Worm (Caenorhabditis elegans) whole organism, L3 larva: ENCODE measurements around the gene C46F9.6.

ENCODE experiments used
- R02D3.7 ChIP-seq: fragments of 150-350 bp; optimal IDR thresholded peaks from 2 replicates; lab custom pipeline; 2014; ENCODE audit warnings: missing biosample characterization, missing genetic modification characterization
- ZK546.5 ChIP-seq: sonication (generic microtip); optimal IDR thresholded peaks from 2 replicates; lab custom pipeline; 2017; ENCODE audit warnings: missing biosample characterization, missing genetic modification characterization
- daf-12 ChIP-seq: fragments of 150-350 bp; optimal IDR thresholded peaks from 2 replicates; lab custom pipeline; 2014; ENCODE audit warnings: missing biosample characterization, missing genetic modification reagents, missing genetic modification characterization
- egl-27 ChIP-seq: sonication (generic microtip); optimal IDR thresholded peaks from 4 replicates; lab custom pipeline; 2017; ENCODE audit warnings: missing biosample characterization, missing genetic modification reagents, missing genetic modification characterization
- elt-1 ChIP-seq: fragments of 150-350 bp; optimal IDR thresholded peaks from 2 replicates; lab custom pipeline; 2014; ENCODE audit warnings: missing biosample characterization, missing genetic modification characterization
- elt-2 ChIP-seq: sonication (generic microtip); optimal IDR thresholded peaks from 2 replicates; lab custom pipeline; 2016; ENCODE audit warnings: missing genetic modification reagents, mild to moderate bottlenecking, missing genetic modification characterization, missing compliant biosample characterization
- elt-3 ChIP-seq, 3 experiments: fragments of 150-350 bp in 1 of 3; sonication (generic microtip) in 2 of 3; optimal IDR thresholded peaks; 2 replicates in 2 of 3; 4 replicates in 1 of 3; lab custom pipeline; 2014 to 2017; ENCODE audit warnings: missing biosample characterization in 3 of 3, missing genetic modification characterization in 3 of 3
- eor-1 ChIP-seq, 2 experiments: fragments of 150-350 bp; optimal IDR thresholded peaks; 2 replicates each; lab custom pipeline; 2014 to 2018; ENCODE audit warnings: missing biosample characterization in 2 of 2, missing genetic modification characterization in 2 of 2
- fkh-10 ChIP-seq: sonication (generic microtip); optimal IDR thresholded peaks from 2 replicates; lab custom pipeline; 2017; ENCODE audit warnings: missing biosample characterization, missing genetic modification reagents, missing genetic modification characterization
- fos-1 ChIP-seq: fragments of 150-350 bp; optimal IDR thresholded peaks from 2 replicates; lab custom pipeline; 2014; ENCODE audit warnings: missing biosample characterization, missing genetic modification characterization
- hmg-11 ChIP-seq: sonication (generic microtip); optimal IDR thresholded peaks from 2 replicates; lab custom pipeline; 2016; ENCODE audit warnings: missing genetic modification characterization, missing compliant biosample characterization
- jun-1 ChIP-seq: fragments of 150-350 bp; optimal IDR thresholded peaks from 2 replicates; lab custom pipeline; 2014; ENCODE audit warnings: missing biosample characterization, missing genetic modification reagents, missing genetic modification characterization
- lin-15B ChIP-seq: fragments of 150-350 bp; optimal IDR thresholded peaks from 2 replicates; lab custom pipeline; 2014; ENCODE audit warnings: missing biosample characterization, missing genetic modification characterization
- lin-39 ChIP-seq: fragments of 150-350 bp; optimal IDR thresholded peaks from 2 replicates; lab custom pipeline; 2018; ENCODE audit warnings: missing biosample characterization, missing genetic modification reagents, missing genetic modification characterization
- mdl-1 ChIP-seq: fragments of 150-350 bp; optimal IDR thresholded peaks from 2 replicates; lab custom pipeline; 2014; ENCODE audit warnings: missing biosample characterization, missing genetic modification characterization
- mml-1 ChIP-seq: fragments of 150-350 bp; sonication (generic microtip); optimal IDR thresholded peaks from 3 replicates; lab custom pipeline; 2014; ENCODE audit warnings: missing biosample characterization, missing genetic modification characterization
- nfya-1 ChIP-seq: sonication (generic microtip); optimal IDR thresholded peaks from 2 replicates; lab custom pipeline; 2017; ENCODE audit warnings: missing genetic modification characterization, mild to moderate bottlenecking, missing compliant biosample characterization, antibody characterized with exemption, moderate library complexity; ENCODE audit not compliant: insufficient read depth
- nhr-11 ChIP-seq: fragments of 150-350 bp; optimal IDR thresholded peaks from 2 replicates; lab custom pipeline; 2014; ENCODE audit warnings: missing biosample characterization, missing genetic modification characterization
- nhr-23 ChIP-seq: fragments of 150-350 bp; optimal IDR thresholded peaks from 2 replicates; lab custom pipeline; 2014; ENCODE audit warnings: missing biosample characterization, missing genetic modification reagents, missing genetic modification characterization
- nhr-237 ChIP-seq: fragments of 150-350 bp; optimal IDR thresholded peaks from 2 replicates; lab custom pipeline; 2014; ENCODE audit warnings: missing biosample characterization, missing genetic modification characterization
- nhr-28 ChIP-seq: fragments of 150-350 bp; optimal IDR thresholded peaks from 2 replicates; lab custom pipeline; 2014; ENCODE audit warnings: missing biosample characterization, missing genetic modification characterization
- nhr-43 ChIP-seq: sonication (generic microtip); optimal IDR thresholded peaks from 2 replicates; lab custom pipeline; 2016; ENCODE audit warnings: mild to moderate bottlenecking, missing genetic modification characterization, missing compliant biosample characterization; ENCODE audit not compliant: poor library complexity, severe bottlenecking
- nhr-67 ChIP-seq: fragments of 150-350 bp; optimal IDR thresholded peaks from 2 replicates; lab custom pipeline; 2014; ENCODE audit warnings: missing biosample characterization, missing genetic modification characterization
- nhr-77 ChIP-seq: fragments of 150-350 bp; optimal IDR thresholded peaks from 2 replicates; lab custom pipeline; 2014; ENCODE audit warnings: missing biosample characterization, missing genetic modification characterization
- pha-4 ChIP-seq: fragments of 150-350 bp; optimal IDR thresholded peaks from 2 replicates; lab custom pipeline; 2014; ENCODE audit warnings: missing biosample characterization, missing genetic modification reagents, missing genetic modification characterization
- pqm-1 ChIP-seq: fragments of 150-350 bp; optimal IDR thresholded peaks from 2 replicates; lab custom pipeline; 2017; ENCODE audit warnings: missing biosample characterization, missing genetic modification characterization, inconsistent platforms
- sea-2 ChIP-seq: fragments of 150-350 bp; sonication (generic microtip); optimal IDR thresholded peaks from 4 replicates; lab custom pipeline; 2014; ENCODE audit warnings: missing biosample characterization, missing genetic modification reagents, missing genetic modification characterization
- snpc-4 ChIP-seq: fragments of 150-350 bp; optimal IDR thresholded peaks from 2 replicates; lab custom pipeline; 2014; ENCODE audit warnings: missing biosample characterization, missing genetic modification characterization
- tbx-2 ChIP-seq: sonication (generic microtip); optimal IDR thresholded peaks from 2 replicates; lab custom pipeline; 2016; ENCODE audit warnings: mild to moderate bottlenecking, missing genetic modification characterization, missing compliant biosample characterization
- unc-39 ChIP-seq: sonication (generic microtip); optimal IDR thresholded peaks from 4 replicates; lab custom pipeline; 2017; ENCODE audit warnings: missing biosample characterization, missing genetic modification characterization
- unc-62 ChIP-seq: fragments of 150-350 bp; sonication (generic microtip); optimal IDR thresholded peaks from 4 replicates; lab custom pipeline; 2014; ENCODE audit warnings: missing biosample characterization, missing genetic modification reagents, missing genetic modification characterization
- zag-1 ChIP-seq: fragments of 150-350 bp; optimal IDR thresholded peaks from 2 replicates; lab custom pipeline; 2014; ENCODE audit warnings: missing biosample characterization, missing genetic modification characterization
- ztf-11 ChIP-seq: fragments of 150-350 bp; optimal IDR thresholded peaks from 2 replicates; lab custom pipeline; 2014; ENCODE audit warnings: missing biosample characterization, missing genetic modification characterization
- ztf-4 ChIP-seq: fragments of 150-350 bp; optimal IDR thresholded peaks from 2 replicates; lab custom pipeline; 2014; ENCODE audit warnings: missing biosample characterization, missing genetic modification characterization

C46F9.6 gene

ce11 chrII:1897936-1898335 is at the start of gene C46F9.6:
Gene C46F9.6 (plus strand): TSS chrII:1898236.
- TF ChIP-seq jun-1 (tag; lab: Kevin White, UChicago) = no peak
- TF ChIP-seq fos-1 (tag; lab: Kevin White, UChicago) = no peak
- TF ChIP-seq elt-2 (tag; lab: Kevin White, UChicago) = peak; percentile 19
- no peak for TF ChIP-seq unc-39
- TF ChIP-seq mdl-1 = no peak
- no peak for TF ChIP-seq egl-27
- no peak for TF ChIP-seq lin-15B (tag; lab: Kevin White, UChicago)
- no peak for TF ChIP-seq tbx-2
- no peak for TF ChIP-seq pha-4 (tag; lab: Kevin White, UChicago)

- TF ChIP-seq nhr-77 (tag; lab: Kevin White, UChicago) = no peak
- TF ChIP-seq pha-4 (tag; lab: Kevin White, UChicago) = no peak
- no peak for TF ChIP-seq eor-1 (tag; optimal IDR thresholded peaks at IDR 0.05; lab: Kevin White, UChicago)
- TF ChIP-seq ztf-4 (tag; lab: Kevin White, UChicago) = no peak
- TF ChIP-seq unc-62 = no peak
- no peak for TF ChIP-seq ztf-11 (tag; lab: Kevin White, UChicago)
- TF ChIP-seq mdl-1 = no peak
- TF ChIP-seq nhr-11 (tag; lab: Kevin White, UChicago) = no peak
- no peak for TF ChIP-seq nhr-237
- no peak for TF ChIP-seq snpc-4 (tag; lab: Kevin White, UChicago)
- TF ChIP-seq mml-1 (tag; lab: Kevin White, UChicago) = no peak
- TF ChIP-seq hmg-11 = no peak
- no peak for TF ChIP-seq sea-2 (GFP tag; lab: Kevin White, UChicago)
Observed at ce11 chrII:1850299-1850698, 47.7 kb upstream of the C46F9.6 start, which contains the start of gene fbxb-96. Gene fbxb-96 (minus strand): TSS chrII:1850399.

- TF ChIP-seq nhr-43 (tag; lab: Kevin White, UChicago) (peak; percentile 64), elt-1 (tag; lab: Kevin White, UChicago) (no peak), lin-39 (no peak), pha-4 (tag; lab: Kevin White, UChicago) (no peak), jun-1 (tag; lab: Kevin White, UChicago) (no peak), nhr-28 (no peak), nhr-11 (tag; lab: Kevin White, UChicago) (no peak), elt-2 (tag; lab: Kevin White, UChicago) (peak; percentile 51), unc-39 (no peak), elt-3 (tag; optimal IDR thresholded peaks at IDR 0.05; lab: Kevin White, UChicago) (peak in 1 of 3 experiments; percentile 28), unc-62 (no peak), nhr-23 (tag; lab: Kevin White, UChicago) (no peak)
Observed at ce11 chrII:1850840-1851294, 47.2 kb upstream of the C46F9.6 start, which contains the start of gene C52E2.3. Gene C52E2.3 (plus strand): TSS chrII:1851244.

- no peak for TF ChIP-seq nhr-237
- TF ChIP-seq nhr-43 (tag; lab: Kevin White, UChicago) = peak; percentile 85
- TF ChIP-seq elt-2 (tag; lab: Kevin White, UChicago) = peak; percentile 100
- no peak for TF ChIP-seq nfya-1 (tag; lab: Kevin White, UChicago)
- TF ChIP-seq pha-4 (tag; lab: Kevin White, UChicago) = peak; percentile 52
- peak; percentile 44 for TF ChIP-seq egl-27
- TF ChIP-seq pqm-1 (tag; lab: Kevin White, UChicago) = peak; percentile 99
- peak; percentile 96 for TF ChIP-seq jun-1 (tag; lab: Kevin White, UChicago)
Observed at ce11 chrII:1851716-1852115, 46.3 kb upstream of the C46F9.6 start.

- TF ChIP-seq ZK546.5 (tag; lab: Kevin White, UChicago) (no peak), R02D3.7 (tag; lab: Kevin White, UChicago) (no peak), daf-12 (no peak), unc-62 (no peak), zag-1 (tag; lab: Kevin White, UChicago) (no peak), fkh-10 (no peak), nhr-237 (no peak), elt-2 (tag; lab: Kevin White, UChicago) (no peak), lin-15B (tag; lab: Kevin White, UChicago) (no peak), nhr-67 (no peak), nhr-28 (no peak), snpc-4 (tag; lab: Kevin White, UChicago) (no peak)
Observed at ce11 chrII:1852503-1852902, 45.5 kb upstream of the C46F9.6 start, which contains the start of gene C52E2.2. Gene C52E2.2 (plus strand): TSS chrII:1852803.
